Fruit fly (Drosophila melanogaster) Kc167 (cell line): ENCODE measurements around the gene CG32651.

Source experiments
- Sin3A ChIP-seq: fragments of >200 bp; optimal IDR thresholded peaks from 2 replicates; lab custom pipeline; 2018; ENCODE audit warnings: missing external identifiers
- psq ChIP-seq: fragments of >200 bp; optimal IDR thresholded peaks from 2 replicates; lab custom pipeline; 2017; ENCODE audit warnings: missing external identifiers

dm6 chrX:12453704-12454103, 45.4 kb upstream of the CG32651 start:
- TF ChIP-seq Sin3A (lab: Kevin White, UChicago) (no peak), psq (lab: Kevin White, UChicago) (no peak)
